Worm (Caenorhabditis elegans) whole organism, L4 larva: ENCODE data around the gene C11D2.4.

Experiments
- D1046.2 ChIP-seq: fragments of 200-800 bp; sonication (Bioruptor generic); IDR thresholded peaks from 2 replicates; pipeline ENCODE4 v1.3.6; 2022; ENCODE audit warnings: missing genetic modification characterization, missing compliant biosample characterization
- R02D3.7 ChIP-seq: fragments of 150-350 bp; sonication (generic microtip); optimal IDR thresholded peaks from 3 replicates; lab custom pipeline; 2014; ENCODE audit warnings: missing biosample characterization, missing genetic modification characterization
- T20F7.1 ChIP-seq: fragments of 200-800 bp; sonication (Bioruptor generic); optimal IDR thresholded peaks from 2 replicates; lab custom pipeline; 2018; ENCODE audit warnings: mild to moderate bottlenecking, missing genetic modification characterization, missing compliant biosample characterization
- ZK337.2 ChIP-seq: fragments of 200-800 bp; sonication (Bioruptor generic); IDR thresholded peaks from 2 replicates; pipeline ENCODE4 v1.3.6; 2022; ENCODE audit warnings: missing genetic modification reagents, missing genetic modification characterization, missing compliant biosample characterization
- aha-1 ChIP-seq: fragments of 150-350 bp; peaks from one replicate; lab custom pipeline; 2014; ENCODE audit warnings: missing biosample characterization, missing genetic modification characterization
- attf-4 ChIP-seq: sonication (generic microtip); optimal IDR thresholded peaks from 3 replicates; lab custom pipeline; 2017; ENCODE audit warnings: missing biosample characterization, missing genetic modification characterization
- ceh-28 ChIP-seq: fragments of 150-350 bp; optimal IDR thresholded peaks from 2 replicates; lab custom pipeline; 2014; ENCODE audit warnings: missing biosample characterization, missing genetic modification reagents, missing genetic modification characterization
- ceh-62 ChIP-seq: sonication (generic microtip); optimal IDR thresholded peaks from 2 replicates; lab custom pipeline; 2017; ENCODE audit warnings: missing biosample characterization, missing genetic modification characterization
- dmd-6 ChIP-seq: fragments of 200-800 bp; sonication (Bioruptor generic); IDR thresholded peaks from 2 replicates; pipeline ENCODE4 v1.3.6; 2022; ENCODE audit warnings: missing genetic modification reagents, missing genetic modification characterization, missing compliant biosample characterization
- fkh-10 ChIP-seq: fragments of 150-350 bp; optimal IDR thresholded peaks from 2 replicates; lab custom pipeline; 2014; ENCODE audit warnings: missing biosample characterization, missing genetic modification reagents, missing genetic modification characterization
- hlh-11 ChIP-seq: fragments of 200-800 bp; sonication (Bioruptor generic); optimal IDR thresholded peaks from 2 replicates; lab custom pipeline; 2018; ENCODE audit warnings: mild to moderate bottlenecking, missing genetic modification characterization, missing compliant biosample characterization
- hlh-30 ChIP-seq: sonication (generic microtip); optimal IDR thresholded peaks from 2 replicates; lab custom pipeline; 2017; ENCODE audit warnings: antibody characterized with exemption, mild to moderate bottlenecking, missing genetic modification characterization, missing compliant biosample characterization; ENCODE audit not compliant: insufficient read depth
- lir-3 ChIP-seq: sonication (generic microtip); optimal IDR thresholded peaks from 2 replicates; lab custom pipeline; 2016; ENCODE audit warnings: mild to moderate bottlenecking, missing genetic modification characterization, missing compliant biosample characterization
- mdt-29 ChIP-seq: fragments of 200-800 bp; sonication (Bioruptor generic); IDR thresholded peaks from 2 replicates; pipeline ENCODE4 v1.3.6; 2022; ENCODE audit warnings: missing genetic modification reagents, missing genetic modification characterization, missing compliant biosample characterization
- mxl-3 ChIP-seq: fragments of 200-800 bp; sonication (Bioruptor generic); optimal IDR thresholded peaks from 2 replicates; lab custom pipeline; 2018; ENCODE audit warnings: mild to moderate bottlenecking, missing genetic modification characterization, missing compliant biosample characterization
- nhr-237 ChIP-seq: sonication (generic microtip); optimal IDR thresholded peaks from 2 replicates; lab custom pipeline; 2017; ENCODE audit warnings: missing biosample characterization, missing genetic modification characterization
- nhr-25 ChIP-seq: sonication (generic microtip); optimal IDR thresholded peaks from 2 replicates; lab custom pipeline; 2017; ENCODE audit warnings: missing genetic modification characterization, mild to moderate bottlenecking, missing compliant biosample characterization, antibody characterized with exemption, moderate library complexity, borderline replicate concordance; ENCODE audit not compliant: insufficient read depth
- nhr-6 ChIP-seq: fragments of 150-350 bp; optimal IDR thresholded peaks from 2 replicates; lab custom pipeline; 2014; ENCODE audit warnings: missing biosample characterization, missing genetic modification characterization
- nhr-77 ChIP-seq: fragments of 150-350 bp; optimal IDR thresholded peaks from 2 replicates; lab custom pipeline; 2014; ENCODE audit warnings: missing biosample characterization, missing genetic modification characterization
- php-3 ChIP-seq: fragments of 200-800 bp; sonication (Bioruptor generic); IDR thresholded peaks from 2 replicates; pipeline ENCODE4 v1.3.6; 2022; ENCODE audit warnings: missing genetic modification reagents, missing genetic modification characterization, missing compliant biosample characterization
- rbr-2 ChIP-seq: sonication (generic microtip); optimal IDR thresholded peaks from 2 replicates; lab custom pipeline; 2016; ENCODE audit warnings: missing genotype, missing genetic modification characterization, missing compliant biosample characterization
- snpc-1.2 ChIP-seq: fragments of 200-800 bp; sonication (Bioruptor generic); IDR thresholded peaks from 2 replicates; pipeline ENCODE4 v1.3.6; 2022; ENCODE audit warnings: missing genetic modification reagents, missing genetic modification characterization, missing compliant biosample characterization
- snpc-4 ChIP-seq: fragments of 150-350 bp; optimal IDR thresholded peaks from 2 replicates; lab custom pipeline; 2014; ENCODE audit warnings: missing biosample characterization, missing genetic modification characterization
- tra-1 ChIP-seq: fragments of 200-800 bp; sonication (Bioruptor generic); IDR thresholded peaks from 2 replicates; pipeline ENCODE4 v1.3.6; 2022; ENCODE audit warnings: missing genetic modification reagents, missing genetic modification characterization, missing compliant biosample characterization
- unc-62 ChIP-seq, 3 experiments: fragments of 150-350 bp in 1 of 3; sonication (generic microtip); optimal IDR thresholded peaks in 2 of 3; peaks in 1 of 3; 1 replicate in 1 of 3; 2 replicates in 2 of 3; lab custom pipeline; 2014 to 2017; ENCODE audit warnings: missing biosample characterization in 3 of 3, missing genetic modification characterization in 3 of 3, missing genetic modification reagents in 3 of 3, missing genotype in 1 of 3
- zag-1 ChIP-seq: fragments of 150-350 bp; optimal IDR thresholded peaks from 2 replicates; lab custom pipeline; 2014; ENCODE audit warnings: missing biosample characterization, missing genetic modification characterization
- zfp-3 ChIP-seq: fragments of 200-800 bp; sonication (Bioruptor generic); conservative IDR thresholded peaks from 2 replicates; pipeline ENCODE4 v1.3.6; 2022; ENCODE audit warnings: missing genetic modification reagents, missing genetic modification characterization, missing compliant biosample characterization
- ztf-11 ChIP-seq: fragments of 150-350 bp; optimal IDR thresholded peaks from 2 replicates; lab custom pipeline; 2014; ENCODE audit warnings: missing biosample characterization, missing genetic modification characterization
- ztf-7 ChIP-seq: fragments of 150-350 bp; optimal IDR thresholded peaks from 2 replicates; lab custom pipeline; 2014; ENCODE audit warnings: missing biosample characterization, missing genetic modification characterization

Gene C11D2.4

DNA sequence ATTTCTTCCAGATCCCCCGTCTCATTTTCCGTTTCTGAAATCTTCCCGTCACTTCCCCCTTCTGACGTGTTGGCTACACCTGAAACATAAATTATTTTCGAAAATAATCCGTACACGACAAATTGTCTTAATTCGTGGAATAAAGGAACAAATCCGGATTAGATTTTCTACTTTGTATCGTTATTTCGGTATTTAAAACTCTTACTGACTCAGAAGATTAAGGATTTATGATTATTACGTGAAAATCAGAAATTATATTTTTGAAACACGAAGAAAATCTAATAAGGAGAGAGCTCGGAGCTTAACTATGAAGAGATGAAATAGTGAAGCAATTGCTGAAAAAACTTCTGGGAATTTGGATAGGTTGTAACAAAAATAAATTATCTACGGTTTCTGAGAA lies 7.4 kb downstream of the C11D2.4 start:
- TF ChIP-seq zag-1 (tag; lab: Kevin White, UChicago) (no peak), nhr-237 (tag; lab: Kevin White, UChicago) (no peak), lir-3 (tag; lab: Kevin White, UChicago) (no peak), aha-1 (peak; percentile 75), php-3 (no peak)

DNA sequence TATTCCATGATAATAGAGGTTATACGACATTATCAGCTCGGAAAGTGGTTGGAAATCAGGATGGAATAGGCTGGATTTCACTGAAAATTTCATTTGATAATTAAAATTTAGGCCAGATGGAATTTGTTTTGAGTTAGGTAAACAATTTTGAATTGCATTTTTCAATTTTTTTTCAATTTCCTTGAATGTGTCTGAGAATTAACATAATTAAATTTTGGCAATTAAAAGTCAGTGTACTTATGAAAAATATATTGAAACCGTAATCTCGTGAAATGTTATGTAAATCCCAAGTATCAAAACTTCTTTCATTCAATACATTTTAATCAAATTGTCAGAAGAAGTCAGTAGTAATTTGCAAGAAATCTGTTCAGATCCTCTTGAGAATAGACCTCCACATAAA lies 10.8 kb downstream of the C11D2.4 start:
- TF ChIP-seq aha-1 (peak; percentile 94), fkh-10 (GFP tag; lab: Kevin White, UChicago) (no peak)

DNA sequence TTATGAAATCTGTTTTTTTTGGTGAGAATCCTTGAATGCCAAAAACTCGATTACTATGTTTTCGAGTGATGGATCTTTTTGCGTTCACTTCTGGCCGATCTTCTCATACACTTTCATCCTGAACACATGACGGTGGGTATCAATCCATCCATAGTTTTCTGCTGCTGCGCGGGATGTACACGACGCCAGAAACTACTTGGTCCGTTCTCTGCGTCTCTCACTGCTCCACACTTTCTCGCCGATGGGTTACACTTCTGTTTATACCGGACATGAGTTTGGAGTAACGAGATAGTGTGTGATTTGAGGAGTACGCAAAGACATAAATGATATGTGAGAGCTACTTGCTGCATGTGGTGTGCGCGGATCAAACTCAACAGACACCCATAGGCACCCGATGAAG lies 16.1 kb downstream of the C11D2.4 start:
- TF ChIP-seq unc-62 (GFP tag; optimal IDR thresholded peaks at IDR 0.05 in 1 of 2; lab: Kevin White, UChicago) (peak in 1 of 2 experiments; percentile 35), unc-62 (tag; optimal IDR thresholded peaks at IDR 0.05; lab: Kevin White, UChicago) (no peak), nhr-25 (tag; lab: Kevin White, UChicago) (no peak)

DNA sequence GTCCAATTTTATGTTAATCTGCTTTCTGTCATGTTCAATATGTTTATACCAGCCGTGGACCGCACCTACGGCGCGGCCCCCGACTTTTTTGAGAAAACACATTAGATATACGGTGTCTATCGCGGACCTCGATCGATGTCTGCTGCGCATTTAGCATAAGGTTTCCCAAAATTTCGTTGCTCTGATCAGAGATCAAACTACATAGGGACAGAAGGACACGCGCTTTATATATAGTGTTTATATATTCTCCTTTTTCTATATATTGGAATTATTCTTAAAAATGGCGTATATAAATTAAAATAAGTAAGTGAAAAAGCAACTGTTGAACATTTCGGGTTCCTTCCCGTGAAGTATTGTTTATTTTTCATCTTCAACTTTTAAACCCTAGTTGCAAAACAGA lies 16.5 kb downstream of the C11D2.4 start:
- TF ChIP-seq snpc-1.2 (GFP tag; lab: Robert Waterston, UW) = peak; percentile 71; the same call in 1 of the 2 replicates

DNA sequence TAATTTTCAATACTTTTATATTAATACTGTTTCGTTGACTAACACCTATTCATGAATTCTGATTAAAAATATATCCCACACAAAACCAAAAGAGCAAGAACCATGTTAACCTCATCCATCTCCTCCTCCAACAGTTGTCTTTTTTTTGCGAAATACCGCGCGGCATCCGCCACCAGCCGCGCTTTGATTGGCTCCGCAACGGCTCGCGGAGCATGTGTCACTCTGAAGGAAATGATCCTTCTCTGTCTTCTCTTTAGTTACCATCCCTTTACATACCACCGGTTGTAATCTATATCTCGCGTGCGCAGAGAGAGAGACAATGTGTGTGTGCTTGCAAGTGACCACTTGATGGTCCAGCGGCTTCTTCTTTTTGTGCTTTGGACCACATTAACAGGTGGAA lies 21.2 kb downstream of the C11D2.4 start:
- TF ChIP-seq rbr-2 (tag; lab: Kevin White, UChicago) = no peak
- TF ChIP-seq mxl-3 (GFP tag; lab: Kevin White, UChicago) = no peak
- TF ChIP-seq hlh-11 (tag; lab: Kevin White, UChicago) = no peak
- TF ChIP-seq unc-62 (GFP tag; optimal IDR thresholded peaks at IDR 0.05 in 1 of 2; lab: Kevin White, UChicago) = peak in 1 of 2 experiments; percentile 28
- TF ChIP-seq unc-62 (tag; optimal IDR thresholded peaks at IDR 0.05; lab: Kevin White, UChicago) = no peak
- TF ChIP-seq, all 104 proteins: peak for 1

DNA sequence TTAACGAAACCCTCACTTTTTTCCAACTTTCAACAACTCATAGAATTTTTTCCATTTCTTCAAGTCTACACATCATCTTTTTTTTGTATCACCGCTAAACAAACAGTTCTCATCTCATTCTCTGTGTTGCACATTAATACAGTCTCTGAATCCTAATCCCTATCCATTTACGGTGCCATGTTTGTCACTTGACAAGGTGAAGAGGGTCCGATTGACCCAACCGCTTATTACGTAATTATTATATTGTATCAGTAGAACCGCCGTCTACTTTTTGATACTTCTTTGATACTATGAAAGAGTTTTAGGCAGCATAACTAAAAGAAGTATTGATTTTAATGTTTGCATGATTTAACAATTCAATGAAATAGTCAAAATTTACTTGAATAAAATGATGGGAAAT lies 22.1 kb downstream of the C11D2.4 start:
- TF ChIP-seq attf-4 (tag; lab: Kevin White, UChicago) (no peak), ZK337.2 (GFP tag; lab: Robert Waterston, UW) (no peak), ztf-11 (tag; lab: Kevin White, UChicago) (no peak), rbr-2 (tag; lab: Kevin White, UChicago) (no peak), hlh-30 (tag; lab: Kevin White, UChicago) (no peak), T20F7.1 (GFP tag; lab: Kevin White, UChicago) (no peak), R02D3.7 (no peak), nhr-77 (no peak), zfp-3 (no peak), mdt-29 (GFP tag; lab: Robert Waterston, UW) (no peak), dmd-6 (no peak), D1046.2 (no peak), tra-1 (GFP tag; lab: Robert Waterston, UW) (no peak), ztf-7 (no peak)
- TF ChIP-seq, all 104 proteins: peak for 0

DNA sequence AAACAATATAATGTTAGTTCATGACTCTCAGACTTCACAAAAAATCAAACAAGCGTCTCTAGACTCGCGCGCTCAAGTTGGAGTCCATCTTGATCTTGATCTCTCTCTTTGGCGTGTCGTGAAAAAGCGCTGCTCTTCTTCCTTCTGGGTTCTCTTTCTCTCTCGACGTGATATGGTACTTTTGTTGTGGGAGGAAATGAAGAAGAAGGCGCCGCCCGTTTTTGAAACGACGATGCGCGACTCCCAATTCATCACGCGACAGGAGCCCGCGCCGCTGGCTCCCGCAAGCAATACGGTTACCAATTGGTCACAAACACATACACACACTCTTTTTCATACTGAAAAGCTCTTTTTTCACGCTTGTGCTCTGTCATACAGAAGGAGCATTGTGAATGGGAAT lies 26.3 kb downstream of the C11D2.4 start:
- TF ChIP-seq lir-3 (tag; lab: Kevin White, UChicago) (no peak), tra-1 (GFP tag; lab: Robert Waterston, UW) (no peak), ceh-62 (tag; lab: Kevin White, UChicago) (no peak), snpc-4 (tag; lab: Kevin White, UChicago) (no peak), ZK337.2 (GFP tag; lab: Robert Waterston, UW) (no peak), ceh-28 (no peak), nhr-6 (tag; lab: Kevin White, UChicago) (no peak)
